Worm (Caenorhabditis elegans) whole organism, L2 larva: ENCODE measurements around the gene irld-47.

Experiments
- lin-13 ChIP-seq: fragments of 150-350 bp; optimal IDR thresholded peaks from 2 replicates; lab custom pipeline; 2014; ENCODE audit warnings: missing biosample characterization, missing genetic modification reagents, missing genetic modification characterization
- ztf-11 ChIP-seq: sonication (generic microtip); optimal IDR thresholded peaks from 2 replicates; lab custom pipeline; 2017; ENCODE audit warnings: missing biosample characterization, missing genetic modification characterization

ce11 chrII:7864892-7865291 is 42.5 kb upstream of the irld-47 start:
- TF ChIP-seq lin-13 (GFP tag; lab: Kevin White, UChicago) (no peak), ztf-11 (tag; lab: Kevin White, UChicago) (no peak)
